Worm (Caenorhabditis elegans): ENCODE results near the gene clec-229.

DNA sequence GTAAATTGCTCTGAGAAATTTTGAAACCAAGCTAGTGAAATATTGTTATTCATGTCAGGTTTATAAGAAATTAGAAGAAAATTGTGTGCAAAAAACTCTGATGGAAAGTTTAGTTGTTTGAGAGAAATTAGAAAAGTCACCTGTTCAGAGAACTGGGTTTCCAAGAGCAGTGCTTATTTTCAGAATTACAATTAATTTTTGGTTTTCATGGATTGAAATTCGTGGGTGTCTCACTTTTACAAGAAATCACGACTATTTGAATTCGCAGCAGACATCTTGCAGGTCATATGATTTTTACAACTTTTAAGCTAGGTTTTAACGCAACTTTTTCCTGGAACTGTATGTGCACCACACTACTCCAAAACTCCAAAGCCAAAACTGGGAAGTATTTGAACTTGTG is 32.3 kb downstream of the clec-229 start, which contains the start of gene srz-10:
- TF ChIP-seq ceh-9 (tag; optimal IDR thresholded peaks at IDR 0.05) (no peak), pqm-1 (tag; optimal IDR thresholded peaks at IDR 0.05) (no peak), nfya-1 (tag; optimal IDR thresholded peaks at IDR 0.05) (no peak), npax-4 (tag; optimal IDR thresholded peaks at IDR 0.05) (no peak), pat-9 (tag; optimal IDR thresholded peaks at IDR 0.05) (no peak), C08G9.2 (tag; optimal IDR thresholded peaks at IDR 0.05) (no peak), unc-3 (GFP tag; conservative IDR thresholded peaks at IDR 0.05) (no peak), unc-3 (tag; optimal IDR thresholded peaks at IDR 0.05) (no peak), ama-1 (optimal IDR thresholded peaks at IDR 0.05) (no peak), ztf-16 (tag; optimal IDR thresholded peaks at IDR 0.05) (no peak), ets-4 (tag; optimal IDR thresholded peaks at IDR 0.05) (no peak), eyg-1 (tag; optimal IDR thresholded peaks at IDR 0.05) (no peak), sdc-2 (tag; optimal IDR thresholded peaks at IDR 0.05) (no peak), ahr-1 (tag; optimal IDR thresholded peaks at IDR 0.05) (no peak), T23F11.4 (GFP tag; optimal IDR thresholded peaks at IDR 0.05) (no peak)

Measured in whole organism, late embryonic.